Fruit fly (Drosophila melanogaster) whole organism, embryonic: ENCODE results near the gene ich.

Experiments
- B-H2 ChIP-seq: fragments of 200-800 bp; sonication (Bioruptor generic); optimal IDR thresholded peaks from 2 replicates; lab custom pipeline; 2018; ENCODE audit warnings: missing biosample characterization, mild to moderate bottlenecking, missing genetic modification characterization
- CG12071 ChIP-seq: fragments of 200-800 bp; sonication (Bioruptor generic); optimal IDR thresholded peaks from 3 replicates; lab custom pipeline; 2018; ENCODE audit warnings: missing biosample characterization, mild to moderate bottlenecking, missing genetic modification characterization
- CG12236 ChIP-seq: fragments of 200-800 bp; sonication (Bioruptor generic); optimal IDR thresholded peaks from 2 replicates; lab custom pipeline; 2016; ENCODE audit warnings: missing biosample characterization, missing genetic modification characterization
- CG17385 ChIP-seq: fragments of 200-800 bp; sonication (Bioruptor generic); optimal IDR thresholded peaks from 3 replicates; lab custom pipeline; 2018; ENCODE audit warnings: missing biosample characterization, mild to moderate bottlenecking, missing genetic modification characterization
- CG18764 ChIP-seq: fragments of 200-800 bp; sonication (Bioruptor generic); optimal IDR thresholded peaks from 3 replicates; lab custom pipeline; 2016; ENCODE audit warnings: missing biosample characterization, missing genetic modification characterization
- CG2875 ChIP-seq: fragments of 200-800 bp; sonication (Bioruptor generic); optimal IDR thresholded peaks from 2 replicates; lab custom pipeline; 2017; ENCODE audit warnings: missing biosample characterization, mild to moderate bottlenecking, missing genetic modification characterization, missing genetic modification reagents
- CG30403 ChIP-seq: fragments of 200-800 bp; sonication (Bioruptor generic); optimal IDR thresholded peaks from 3 replicates; lab custom pipeline; 2016; ENCODE audit warnings: missing biosample characterization, missing genetic modification characterization
- CG3847 ChIP-seq: fragments of 200-800 bp; sonication (Bioruptor generic); IDR thresholded peaks from 2 replicates; pipeline ENCODE4 v1.3.6; 2022; ENCODE audit warnings: missing biosample characterization, missing genetic modification characterization
- CG4328 ChIP-seq: fragments of 200-800 bp; sonication (Bioruptor generic); optimal IDR thresholded peaks from 3 replicates; lab custom pipeline; 2017; ENCODE audit warnings: missing biosample characterization, missing genetic modification reagents, missing genetic modification characterization
- CG4707 ChIP-seq: fragments of 200-800 bp; sonication (Bioruptor generic); optimal IDR thresholded peaks from 2 replicates; lab custom pipeline; 2018; ENCODE audit warnings: missing biosample characterization, mild to moderate bottlenecking, missing genetic modification characterization, moderate library complexity
- CG7372 ChIP-seq: fragments of 200-800 bp; sonication (Bioruptor generic); IDR thresholded peaks from 2 replicates; pipeline ENCODE4 v1.3.6; 2022; ENCODE audit warnings: missing biosample characterization, missing genetic modification characterization
- CG7839 ChIP-seq: fragments of 200-800 bp; sonication (Bioruptor generic); optimal IDR thresholded peaks from 3 replicates; lab custom pipeline; 2018; ENCODE audit warnings: missing biosample characterization, mild to moderate bottlenecking, missing genetic modification characterization, moderate library complexity
- CG8359 ChIP-seq: fragments of 200-800 bp; sonication (Bioruptor generic); optimal IDR thresholded peaks from 2 replicates; lab custom pipeline; 2017; ENCODE audit warnings: missing biosample characterization, mild to moderate bottlenecking, missing genetic modification characterization, borderline replicate concordance
- CTCF ChIP-seq: fragments of 200-800 bp; sonication (Bioruptor generic); optimal IDR thresholded peaks from 2 replicates; lab custom pipeline; 2017; ENCODE audit warnings: missing biosample characterization, mild to moderate bottlenecking, missing genetic modification characterization, moderate library complexity
- E2f2 ChIP-seq: fragments of 200-800 bp; sonication (Bioruptor generic); IDR thresholded peaks from 2 replicates; pipeline ENCODE4 v1.3.6; 2022; ENCODE audit warnings: missing biosample characterization, missing genetic modification characterization
- Fer1 ChIP-seq: fragments of 200-800 bp; sonication (Bioruptor generic); optimal IDR thresholded peaks from 2 replicates; lab custom pipeline; 2017; ENCODE audit warnings: missing biosample characterization, mild to moderate bottlenecking, missing genetic modification characterization
- Fer3 ChIP-seq: fragments of 200-800 bp; sonication (Bioruptor generic); optimal IDR thresholded peaks from 2 replicates; lab custom pipeline; 2018; ENCODE audit warnings: missing biosample characterization, mild to moderate bottlenecking, missing genetic modification characterization, moderate library complexity
- Gsc ChIP-seq: fragments of 200-800 bp; sonication (Bioruptor generic); IDR thresholded peaks from 2 replicates; pipeline ENCODE4 v1.3.6; 2022; ENCODE audit warnings: missing biosample characterization, missing genetic modification characterization
- MBD-R2 ChIP-seq: fragments of 200-800 bp; sonication (Bioruptor generic); IDR thresholded peaks from 2 replicates; pipeline ENCODE4 v1.3.6; 2022; ENCODE audit warnings: missing biosample characterization, missing genetic modification characterization
- NFAT ChIP-seq: fragments of 200-800 bp; sonication (Bioruptor generic); IDR thresholded peaks from 2 replicates; pipeline ENCODE4 v1.3.6; 2022; ENCODE audit warnings: missing biosample characterization, missing genetic modification characterization
- Nf-YB ChIP-seq: fragments of 200-800 bp; sonication (Bioruptor generic); optimal IDR thresholded peaks from 3 replicates; lab custom pipeline; 2019; ENCODE audit warnings: missing biosample characterization, mild to moderate bottlenecking, missing genetic modification characterization, moderate library complexity
- Trl ChIP-seq, 3 experiments: fragments of >200 bp in 2 of 3; fragments of 200-800 bp in 1 of 3; sonication (Bioruptor generic) in 1 of 3; optimal IDR thresholded peaks; 2 replicates in 1 of 3; 3 replicates in 2 of 3; lab custom pipeline; 2016 to 2017; ENCODE audit warnings: missing biosample characterization in 1 of 3, missing genetic modification characterization in 1 of 3
- Xrp1 ChIP-seq: fragments of 200-800 bp; sonication (Bioruptor generic); IDR thresholded peaks from 2 replicates; pipeline ENCODE4 v1.3.6; 2022; ENCODE audit warnings: missing biosample characterization, missing genetic modification characterization
- ac ChIP-seq: fragments of 200-800 bp; sonication (Bioruptor generic); optimal IDR thresholded peaks from 3 replicates; lab custom pipeline; 2017; ENCODE audit warnings: missing biosample characterization, mild to moderate bottlenecking, missing genetic modification characterization
- ap ChIP-seq: fragments of 200-800 bp; sonication (Bioruptor generic); IDR thresholded peaks from 2 replicates; pipeline ENCODE4 v1.3.6; 2022; ENCODE audit warnings: missing biosample characterization, missing genetic modification characterization
- ase ChIP-seq: fragments of 200-800 bp; sonication (Bioruptor generic); IDR thresholded peaks from 3 replicates; pipeline ENCODE4 v1.3.6; 2022; ENCODE audit warnings: missing biosample characterization, missing genetic modification characterization
- btn ChIP-seq: fragments of 200-800 bp; sonication (Bioruptor generic); optimal IDR thresholded peaks from 2 replicates; lab custom pipeline; 2016; ENCODE audit warnings: missing biosample characterization, missing genetic modification characterization
- chinmo ChIP-seq: fragments of 200-800 bp; sonication (Bioruptor generic); IDR thresholded peaks from 4 replicates; pipeline ENCODE4 v1.3.6; 2022; ENCODE audit warnings: missing biosample characterization, missing genetic modification characterization; ENCODE audit not compliant: partially characterized antibody
- chn ChIP-seq: fragments of 200-800 bp; sonication (Bioruptor generic); optimal IDR thresholded peaks from 2 replicates; lab custom pipeline; 2016; ENCODE audit warnings: missing biosample characterization, missing genetic modification characterization
- dimm ChIP-seq: fragments of 200-800 bp; sonication (Bioruptor generic); IDR thresholded peaks from 2 replicates; pipeline ENCODE4 v1.3.6; 2022; ENCODE audit warnings: missing biosample characterization, missing genetic modification characterization
- ewg ChIP-seq: fragments of 200-800 bp; sonication (Bioruptor generic); optimal IDR thresholded peaks from 3 replicates; lab custom pipeline; 2017; ENCODE audit warnings: mild to moderate bottlenecking, missing biosample characterization, missing genetic modification reagents, missing genetic modification characterization
- gfzf ChIP-seq: fragments of 200-800 bp; sonication (Bioruptor generic); optimal IDR thresholded peaks from 2 replicates; lab custom pipeline; 2016; ENCODE audit warnings: missing biosample characterization, mild to moderate bottlenecking, missing genetic modification characterization, moderate library complexity
- ind ChIP-seq: fragments of 200-800 bp; sonication (Bioruptor generic); optimal IDR thresholded peaks from 3 replicates; lab custom pipeline; 2016; ENCODE audit warnings: missing biosample characterization, missing genetic modification characterization
- maf-S ChIP-seq: fragments of 200-800 bp; sonication (Bioruptor generic); optimal IDR thresholded peaks from 2 replicates; lab custom pipeline; 2016; ENCODE audit warnings: missing biosample characterization, missing genetic modification characterization
- mirr ChIP-seq: fragments of 200-800 bp; sonication (Bioruptor generic); optimal IDR thresholded peaks from 3 replicates; lab custom pipeline; 2018; ENCODE audit warnings: missing biosample characterization, mild to moderate bottlenecking, missing genetic modification characterization
- mld ChIP-seq: fragments of 200-800 bp; sonication (Bioruptor generic); IDR thresholded peaks from 3 replicates; pipeline ENCODE4 v1.3.6; 2022; ENCODE audit warnings: missing biosample characterization, missing genetic modification characterization; ENCODE audit not compliant: partially characterized antibody
- nau ChIP-seq: fragments of 200-800 bp; sonication (Bioruptor generic); optimal IDR thresholded peaks from 3 replicates; lab custom pipeline; 2017; ENCODE audit warnings: missing biosample characterization, mild to moderate bottlenecking, missing genetic modification characterization, missing genetic modification reagents
- nmo ChIP-seq: fragments of 200-800 bp; sonication (Bioruptor generic); optimal IDR thresholded peaks from 2 replicates; lab custom pipeline; 2018; ENCODE audit warnings: missing biosample characterization, mild to moderate bottlenecking, missing genetic modification characterization, moderate library complexity
- nom ChIP-seq: fragments of 200-800 bp; sonication (Bioruptor generic); optimal IDR thresholded peaks from 2 replicates; lab custom pipeline; 2017; ENCODE audit warnings: missing biosample characterization, missing genetic modification characterization, mild to moderate bottlenecking, moderate library complexity, missing genetic modification reagents
- prd ChIP-seq, 3 experiments: fragments of >200 bp in 2 of 3; fragments of 200-800 bp in 1 of 3; sonication (Bioruptor generic) in 1 of 3; optimal IDR thresholded peaks in 2 of 3; IDR thresholded peaks in 1 of 3; 2 replicates in 2 of 3; 3 replicates in 1 of 3; pipeline versions ENCODE4 v1.3.6 to Lab custom; 2017 to 2022; ENCODE audit warnings: missing biosample characterization in 1 of 3, missing genetic modification characterization in 1 of 3
- rib ChIP-seq: fragments of 200-800 bp; sonication (Bioruptor generic); IDR thresholded peaks from 2 replicates; pipeline ENCODE4 v1.3.6; 2022; ENCODE audit warnings: missing biosample characterization, missing genetic modification characterization
- slbo ChIP-seq: fragments of 200-800 bp; sonication (Bioruptor generic); IDR thresholded peaks from 2 replicates; pipeline ENCODE4 v1.3.6; 2022; ENCODE audit warnings: missing biosample characterization, missing genetic modification characterization
- slou ChIP-seq: fragments of 200-800 bp; sonication (Bioruptor generic); optimal IDR thresholded peaks from 3 replicates; lab custom pipeline; 2016; ENCODE audit warnings: missing biosample characterization, missing genetic modification characterization
- stwl ChIP-seq: fragments of 200-800 bp; sonication (Bioruptor generic); optimal IDR thresholded peaks from 3 replicates; lab custom pipeline; 2018; ENCODE audit warnings: missing biosample characterization, mild to moderate bottlenecking, missing genetic modification characterization, moderate library complexity
- sug ChIP-seq: fragments of 200-800 bp; optimal IDR thresholded peaks from 2 replicates; lab custom pipeline; 2019; ENCODE audit warnings: missing biosample characterization, mild to moderate bottlenecking, missing genetic modification characterization, moderate library complexity
- tin ChIP-seq: fragments of 200-800 bp; sonication (Bioruptor generic); optimal IDR thresholded peaks from 3 replicates; lab custom pipeline; 2016; ENCODE audit warnings: missing biosample characterization, missing genetic modification characterization
- yki ChIP-seq: fragments of >200 bp; optimal IDR thresholded peaks from 3 replicates; lab custom pipeline; 2018
- zen ChIP-seq: fragments of 200-800 bp; sonication (Bioruptor generic); optimal IDR thresholded peaks from 3 replicates; lab custom pipeline; 2018; ENCODE audit warnings: missing biosample characterization, mild to moderate bottlenecking, missing genetic modification characterization, moderate library complexity

Gene ich

dm6 chr3R:8945502-8946324 lies 17.1 kb downstream of the ich start (continued):
- no peak for TF ChIP-seq maf-S (GFP tag; lab: Kevin White, UChicago)
- peak; percentile 81 for TF ChIP-seq Fer1 (GFP tag; lab: Kevin White, UChicago)
- TF ChIP-seq slou (GFP tag; lab: Kevin White, UChicago) = peak; percentile 8
- TF ChIP-seq CG7372 (GFP tag; lab: Robert Waterston, UW) = peak; percentile 85
- 0 out of 3 replicates have a peak, but pooled peaks have one; percentile 51 for TF ChIP-seq ase
- TF ChIP-seq yki (lab: Kevin White, UChicago) = no peak
- peak; percentile 71 for TF ChIP-seq Nf-YB (GFP tag; lab: Kevin White, UChicago)
- no peak for TF ChIP-seq gfzf (GFP tag; lab: Kevin White, UChicago)
- no peak for TF ChIP-seq mirr (GFP tag; lab: Kevin White, UChicago)
- TF ChIP-seq CG12236 = no peak
- TF ChIP-seq dimm = peak; percentile 69
- peak; percentile 69 for TF ChIP-seq ind (GFP tag; lab: Kevin White, UChicago)
- TF ChIP-seq mld (GFP tag; lab: Robert Waterston, UW) = no peak
- no peak for TF ChIP-seq btn (GFP tag; lab: Kevin White, UChicago)
- peak; percentile 7 for TF ChIP-seq ac (GFP tag; lab: Kevin White, UChicago)
- TF ChIP-seq stwl = no peak
- TF ChIP-seq Gsc = no peak
- TF ChIP-seq Fer3 (tag; lab: Kevin White, UChicago) = peak; percentile 76
- TF ChIP-seq NFAT (GFP tag; lab: Robert Waterston, UW) = peak; percentile 53; the same call in 1 of the 2 replicates
- peak; percentile 51 for TF ChIP-seq chn (GFP tag; lab: Kevin White, UChicago)
- peak; percentile 84 for TF ChIP-seq CG17385
- peak; percentile 79 for TF ChIP-seq CG4707 (GFP tag; lab: Kevin White, UChicago)
- no peak for TF ChIP-seq prd (optimal IDR thresholded peaks at IDR 0.05; lab: Kevin White, UChicago)
- TF ChIP-seq prd (GFP tag; IDR thresholded peaks at IDR 0.05; lab: Robert Waterston, UW) = peak; percentile 83
- peak; percentile 71 for TF ChIP-seq ewg (GFP tag; lab: Kevin White, UChicago)
- peak; percentile 87 for TF ChIP-seq Xrp1 (GFP tag; lab: Robert Waterston, UW)
- peak; percentile 36; the same call in 1 of the 2 replicates for TF ChIP-seq MBD-R2
- peak; percentile 17 for TF ChIP-seq CTCF
- TF ChIP-seq CG2875 (GFP tag; lab: Kevin White, UChicago) = peak; percentile 85
- no peak for TF ChIP-seq B-H2 (GFP tag; lab: Kevin White, UChicago)
- peak; percentile 86 for TF ChIP-seq nom (GFP tag; lab: Kevin White, UChicago)
- peak; percentile 54 for TF ChIP-seq CG8359
- TF ChIP-seq CG18764 (GFP tag; lab: Kevin White, UChicago) = peak; percentile 45
- peak; percentile 63 for TF ChIP-seq slbo
- TF ChIP-seq E2f2 = peak; percentile 71
- peak; percentile 69; the same call in 1 of the 2 replicates for TF ChIP-seq ap (GFP tag; lab: Robert Waterston, UW)
- peak; percentile 46 for TF ChIP-seq zen (tag; lab: Kevin White, UChicago)
- peak; percentile 83 for TF ChIP-seq nau (GFP tag; lab: Kevin White, UChicago)
- peak; percentile 85 for TF ChIP-seq CG30403
- TF ChIP-seq rib (GFP tag; lab: Robert Waterston, UW) = peak; percentile 50; the same call in 1 of the 2 replicates
- TF ChIP-seq nmo = peak; percentile 93
- TF ChIP-seq CG4328 (GFP tag; lab: Kevin White, UChicago) = peak; percentile 83
- TF ChIP-seq sug = peak; percentile 76
- TF ChIP-seq chinmo = peak; percentile 78; the same call in 2 of the 4 replicates
- peak; percentile 74 for TF ChIP-seq tin (GFP tag; lab: Kevin White, UChicago)
- TF ChIP-seq CG7839 (tag; lab: Kevin White, UChicago) = peak; percentile 93
- TF ChIP-seq CG12071 (GFP tag; lab: Kevin White, UChicago) = peak; percentile 57
- no peak for TF ChIP-seq Trl (optimal IDR thresholded peaks at IDR 0.05; lab: Kevin White, UChicago)
- peak; percentile 30 for TF ChIP-seq Trl (GFP tag; optimal IDR thresholded peaks at IDR 0.05; lab: Kevin White, UChicago)
- TF ChIP-seq CG3847 (GFP tag; lab: Robert Waterston, UW) = peak; percentile 64
